Worm (Caenorhabditis elegans) whole organism, young adult: ENCODE results near the gene lin-31.

ENCODE experiments used
- B0019.2 ChIP-seq: fragments of 200-800 bp; sonication (Bioruptor generic); conservative IDR thresholded peaks from 2 replicates; pipeline ENCODE4 v1.3.6; 2022; ENCODE audit warnings: missing genetic modification reagents, missing genetic modification characterization, missing compliant biosample characterization
- B0336.3 ChIP-seq: fragments of 200-800 bp; sonication (Bioruptor generic); IDR thresholded peaks from 2 replicates; pipeline ENCODE4 v1.3.6; 2022; ENCODE audit warnings: missing genetic modification characterization, missing compliant biosample characterization
- C06A6.2 ChIP-seq: fragments of 200-800 bp; sonication (Bioruptor generic); conservative IDR thresholded peaks from 2 replicates; pipeline ENCODE4 v1.3.6; 2022; ENCODE audit warnings: missing genetic modification characterization, missing compliant biosample characterization
- C17E4.6 ChIP-seq: fragments of 200-800 bp; sonication (Bioruptor generic); IDR thresholded peaks from 2 replicates; pipeline ENCODE4 v1.3.6; 2022; ENCODE audit warnings: missing genetic modification reagents, missing genetic modification characterization, missing compliant biosample characterization
- F10E7.11 ChIP-seq: sonication (generic microtip); optimal IDR thresholded peaks from 2 replicates; lab custom pipeline; 2017; ENCODE audit warnings: mild to moderate bottlenecking, missing genetic modification characterization, moderate library complexity, missing compliant biosample characterization
- F22D6.2 ChIP-seq: sonication (generic microtip); optimal IDR thresholded peaks from 2 replicates; lab custom pipeline; 2016; ENCODE audit warnings: mild to moderate bottlenecking, missing genetic modification characterization, missing compliant biosample characterization
- F57C9.4 ChIP-seq: sonication (generic microtip); optimal IDR thresholded peaks from 2 replicates; lab custom pipeline; 2017; ENCODE audit warnings: mild to moderate bottlenecking, missing genetic modification characterization, missing compliant biosample characterization
- K12H6.12 ChIP-seq: fragments of 200-800 bp; sonication (Bioruptor generic); optimal IDR thresholded peaks from 2 replicates; lab custom pipeline; 2018; ENCODE audit warnings: mild to moderate bottlenecking, missing genetic modification characterization, missing compliant biosample characterization
- attf-5 ChIP-seq: fragments of 200-800 bp; sonication (Bioruptor generic); optimal IDR thresholded peaks from 2 replicates; lab custom pipeline; 2018; ENCODE audit warnings: mild to moderate bottlenecking, missing genetic modification characterization, missing compliant biosample characterization
- attf-6 ChIP-seq: fragments of 200-800 bp; sonication (Bioruptor generic); IDR thresholded peaks from 2 replicates; pipeline ENCODE4 v1.3.6; 2022; ENCODE audit warnings: missing genetic modification reagents, missing genetic modification characterization, missing compliant biosample characterization
- bed-1 ChIP-seq: fragments of 200-800 bp; sonication (Bioruptor generic); IDR thresholded peaks from 2 replicates; pipeline ENCODE4 v1.3.6; 2022; ENCODE audit warnings: missing genetic modification reagents, missing genetic modification characterization, missing compliant biosample characterization
- cebp-1 ChIP-seq, 2 experiments: fragments of 200-800 bp in 1 of 2; sonication (Bioruptor generic) in 1 of 2; sonication (generic microtip) in 1 of 2; IDR thresholded peaks in 1 of 2; optimal IDR thresholded peaks in 1 of 2; 2 replicates each; pipeline versions ENCODE4 v1.3.6 to Lab custom; 2017 to 2022; ENCODE audit warnings: missing compliant biosample characterization in 2 of 2, missing genetic modification characterization in 2 of 2, mild to moderate bottlenecking in 1 of 2, missing genetic modification reagents in 1 of 2, moderate library complexity in 1 of 2
- cebp-2 ChIP-seq: fragments of 200-800 bp; sonication (Bioruptor generic); IDR thresholded peaks from 2 replicates; pipeline ENCODE4 v1.3.6; 2022; ENCODE audit warnings: missing genetic modification characterization, missing compliant biosample characterization
- ceh-40 ChIP-seq: fragments of 200-800 bp; sonication (Bioruptor generic); IDR thresholded peaks from 2 replicates; pipeline ENCODE4 v1.3.6; 2022; ENCODE audit warnings: missing genetic modification characterization, missing compliant biosample characterization
- ceh-91 ChIP-seq: fragments of 200-800 bp; sonication (Bioruptor generic); IDR thresholded peaks from 2 replicates; pipeline ENCODE4 v1.3.6; 2022; ENCODE audit warnings: missing genetic modification reagents, missing genetic modification characterization, missing compliant biosample characterization
- efl-1 ChIP-seq: fragments of 150-350 bp; optimal IDR thresholded peaks from 2 replicates; lab custom pipeline; 2014; ENCODE audit warnings: missing biosample characterization, missing genetic modification reagents, missing genetic modification characterization
- egl-44 ChIP-seq: fragments of 200-800 bp; sonication (Bioruptor generic); IDR thresholded peaks from 2 replicates; pipeline ENCODE4 v1.3.6; 2022; ENCODE audit warnings: missing genetic modification reagents, missing genetic modification characterization, missing compliant biosample characterization
- ets-4 ChIP-seq: fragments of 200-800 bp; sonication (Bioruptor generic); optimal IDR thresholded peaks from 2 replicates; lab custom pipeline; 2018; ENCODE audit warnings: mild to moderate bottlenecking, missing genetic modification characterization, missing compliant biosample characterization
- him-1 ChIP-seq: sonication (generic microtip); optimal IDR thresholded peaks from 2 replicates; lab custom pipeline; 2016; ENCODE audit warnings: missing genotype, missing genetic modification reagents, missing genetic modification characterization, missing compliant biosample characterization
- hlh-12 ChIP-seq: sonication (generic microtip); optimal IDR thresholded peaks from 2 replicates; lab custom pipeline; 2016; ENCODE audit warnings: missing genetic modification characterization, missing compliant biosample characterization
- hmg-20 ChIP-seq: fragments of 200-800 bp; sonication (Bioruptor generic); IDR thresholded peaks from 2 replicates; pipeline ENCODE4 v1.3.6; 2022; ENCODE audit warnings: missing genetic modification reagents, missing genetic modification characterization, missing compliant biosample characterization
- hrde-1 ChIP-seq: sonication (generic microtip); optimal IDR thresholded peaks from 2 replicates; lab custom pipeline; 2016; ENCODE audit warnings: missing genetic modification characterization, mild to moderate bottlenecking, missing compliant biosample characterization, moderate library complexity, missing genotype, missing genetic modification reagents, borderline replicate concordance
- lin-26 ChIP-seq: fragments of 200-800 bp; sonication (Bioruptor generic); IDR thresholded peaks from 2 replicates; pipeline ENCODE4 v1.3.6; 2022; ENCODE audit warnings: missing genetic modification reagents, missing genetic modification characterization, missing compliant biosample characterization
- lin-40 ChIP-seq: sonication (generic microtip); optimal IDR thresholded peaks from 2 replicates; lab custom pipeline; 2016; ENCODE audit warnings: missing genetic modification characterization, mild to moderate bottlenecking, missing compliant biosample characterization, missing genotype, missing genetic modification reagents
- lir-1 ChIP-seq: fragments of 200-800 bp; sonication (Bioruptor generic); conservative IDR thresholded peaks from 2 replicates; pipeline ENCODE4 v1.3.6; 2022; ENCODE audit warnings: missing genetic modification reagents, missing genetic modification characterization, missing compliant biosample characterization
- madf-3 ChIP-seq: fragments of 200-800 bp; sonication (Bioruptor generic); IDR thresholded peaks from 2 replicates; pipeline ENCODE4 v1.3.6; 2022; ENCODE audit warnings: missing genetic modification reagents, missing genetic modification characterization, missing compliant biosample characterization
- mcd-1 ChIP-seq: fragments of 200-800 bp; sonication (Bioruptor generic); IDR thresholded peaks from 2 replicates; pipeline ENCODE4 v1.3.6; 2022; ENCODE audit warnings: missing genetic modification reagents, missing genetic modification characterization, missing compliant biosample characterization
- nfya-1 ChIP-seq: sonication (generic microtip); optimal IDR thresholded peaks from 2 replicates; lab custom pipeline; 2017; ENCODE audit warnings: antibody characterized with exemption, missing compliant biosample characterization, missing genetic modification characterization, borderline replicate concordance; ENCODE audit not compliant: insufficient read depth
- nfyb-1 ChIP-seq: fragments of 200-800 bp; sonication (Bioruptor generic); IDR thresholded peaks from 2 replicates; pipeline ENCODE4 v1.3.6; 2022; ENCODE audit warnings: missing genetic modification reagents, missing genetic modification characterization, missing compliant biosample characterization
- nhr-120 ChIP-seq: fragments of 200-800 bp; sonication (Bioruptor generic); IDR thresholded peaks from 2 replicates; pipeline ENCODE4 v1.3.6; 2022; ENCODE audit warnings: missing genetic modification characterization, missing compliant biosample characterization
- nhr-80 ChIP-seq: sonication (generic microtip); optimal IDR thresholded peaks from 2 replicates; lab custom pipeline; 2016; ENCODE audit warnings: missing genetic modification characterization, missing compliant biosample characterization
- pha-4 ChIP-seq: fragments of 150-350 bp; sonication (generic microtip); optimal IDR thresholded peaks from 2 replicates; lab custom pipeline; 2014; ENCODE audit warnings: missing biosample characterization, missing genetic modification reagents, missing genetic modification characterization
- rcor-1 ChIP-seq: fragments of 200-800 bp; sonication (Bioruptor generic); IDR thresholded peaks from 2 replicates; pipeline ENCODE4 v1.3.6; 2022; ENCODE audit warnings: missing genetic modification reagents, missing genetic modification characterization, missing compliant biosample characterization
- rec-8 ChIP-seq, 2 experiments: sonication (generic microtip); optimal IDR thresholded peaks; 2 replicates each; lab custom pipeline; 2016; ENCODE audit warnings: mild to moderate bottlenecking in 2 of 2, missing genetic modification characterization in 2 of 2, missing genetic modification reagents in 2 of 2, missing genotype in 2 of 2, missing biosample characterization in 1 of 2, missing compliant biosample characterization in 1 of 2, moderate library complexity in 1 of 2
- sdz-38 ChIP-seq: sonication (generic microtip); optimal IDR thresholded peaks from 2 replicates; lab custom pipeline; 2016; ENCODE audit warnings: missing genotype, missing genetic modification characterization, missing compliant biosample characterization
- sea-2 ChIP-seq: fragments of 200-800 bp; sonication (Bioruptor generic); IDR thresholded peaks from 2 replicates; pipeline ENCODE4 v1.3.6; 2022; ENCODE audit warnings: missing genetic modification characterization, missing compliant biosample characterization
- snpc-1.1 ChIP-seq: sonication (generic microtip); optimal IDR thresholded peaks from 2 replicates; lab custom pipeline; 2017; ENCODE audit warnings: missing genetic modification characterization, mild to moderate bottlenecking, missing compliant biosample characterization, antibody characterized with exemption, moderate library complexity, missing genotype, missing genetic modification reagents; ENCODE audit not compliant: insufficient read depth
- snpc-3.4 ChIP-seq: sonication (generic microtip); optimal IDR thresholded peaks from 2 replicates; lab custom pipeline; 2017; ENCODE audit warnings: missing genetic modification characterization, mild to moderate bottlenecking, missing compliant biosample characterization, antibody characterized with exemption, moderate library complexity, missing genotype, missing genetic modification reagents
- snpc-4 ChIP-seq, 5 experiments: fragments of 150-350 bp in 1 of 5; sonication (generic microtip) in 4 of 5; optimal IDR thresholded peaks; 2 replicates each; lab custom pipeline; 2014 to 2018; ENCODE audit warnings: missing genetic modification characterization in 5 of 5, missing biosample characterization in 3 of 5, antibody characterized with exemption in 2 of 5, mild to moderate bottlenecking in 2 of 5, missing compliant biosample characterization in 2 of 5, missing genotype in 2 of 5, moderate library complexity in 2 of 5, missing genetic modification reagents in 1 of 5
- tbp1 ChIP-seq: fragments of 200-800 bp; sonication (Bioruptor generic); optimal IDR thresholded peaks from 2 replicates; lab custom pipeline; 2018; ENCODE audit warnings: mild to moderate bottlenecking, missing genetic modification characterization, missing compliant biosample characterization
- tlf-1 ChIP-seq: fragments of 200-800 bp; sonication (Bioruptor generic); optimal IDR thresholded peaks from 2 replicates; lab custom pipeline; 2018; ENCODE audit warnings: mild to moderate bottlenecking, missing genetic modification characterization, missing compliant biosample characterization
- ztf-3 ChIP-seq: fragments of 200-800 bp; sonication (Bioruptor generic); optimal IDR thresholded peaks from 2 replicates; lab custom pipeline; 2018; ENCODE audit warnings: mild to moderate bottlenecking, missing genetic modification characterization, missing compliant biosample characterization

The lin-31 gene

ce11 chrII:3957455-3958212, 24.7 kb upstream of the lin-31 start:
- 0 out of 2 replicates have a peak, but pooled peaks have one; percentile 17 for TF ChIP-seq nfyb-1 (GFP tag; lab: Robert Waterston, UW)
- TF ChIP-seq ceh-91 (GFP tag; lab: Robert Waterston, UW), result no peak
- peak; percentile 52; the same call in 1 of the 2 replicates for TF ChIP-seq sea-2 (GFP tag; lab: Robert Waterston, UW)

- TF ChIP-seq C06A6.2 (GFP tag; lab: Robert Waterston, UW) (0 out of 2 replicates have a peak, but pooled peaks have one; percentile 17), K12H6.12 (tag; lab: Kevin White, UChicago) (peak; percentile 85), mcd-1 (GFP tag; lab: Robert Waterston, UW) (peak; percentile 31; the same call in 1 of the 2 replicates), tlf-1 (GFP tag; lab: Kevin White, UChicago) (no peak), nhr-120 (GFP tag; lab: Robert Waterston, UW) (no peak), ztf-3 (GFP tag; lab: Kevin White, UChicago) (no peak), him-1 (tag; lab: Kevin White, UChicago) (no peak), F10E7.11 (no peak), attf-5 (GFP tag; lab: Kevin White, UChicago) (peak; percentile 79), hmg-20 (GFP tag; lab: Robert Waterston, UW) (no peak), madf-3 (GFP tag; lab: Robert Waterston, UW) (no peak), cebp-1 (GFP tag; IDR thresholded peaks at IDR 0.05; lab: Robert Waterston, UW) (peak; percentile 30; the same call in 1 of the 2 replicates), cebp-1 (tag; optimal IDR thresholded peaks at IDR 0.05; lab: Kevin White, UChicago) (peak; percentile 78), nfya-1 (tag; lab: Kevin White, UChicago) (no peak), F22D6.2 (no peak), F57C9.4 (no peak), sdz-38 (tag; lab: Kevin White, UChicago) (no peak), snpc-1.1 (tag; lab: Kevin White, UChicago) (no peak), nhr-80 (tag; lab: Kevin White, UChicago) (peak; percentile 85), snpc-4 (GFP tag; optimal IDR thresholded peaks at IDR 0.05; lab: Kevin White, UChicago) (no peak), snpc-4 (tag; optimal IDR thresholded peaks at IDR 0.05; lab: Kevin White, UChicago) (peak in 3 of 4 experiments; percentile 24 to 48 (median 27)), tbp1 (GFP tag; lab: Kevin White, UChicago) (peak; percentile 38), lin-40 (peak; percentile 56), cebp-2 (GFP tag; lab: Robert Waterston, UW) (no peak), snpc-3.4 (tag; lab: Kevin White, UChicago) (no peak), hlh-12 (tag; lab: Kevin White, UChicago) (no peak), pha-4 (tag; lab: Kevin White, UChicago) (peak; percentile 50), C17E4.6 (GFP tag; lab: Robert Waterston, UW) (no peak), attf-6 (GFP tag; lab: Robert Waterston, UW) (no peak), egl-44 (GFP tag; lab: Robert Waterston, UW) (peak; percentile 45; the same call in 1 of the 2 replicates), B0336.3 (GFP tag; lab: Robert Waterston, UW) (peak; percentile 62; the same call in 1 of the 2 replicates), rcor-1 (GFP tag; lab: Robert Waterston, UW) (no peak), nfyb-1 (GFP tag; lab: Robert Waterston, UW) (peak; percentile 76; the same call in 1 of the 2 replicates), hrde-1 (no peak), lir-1 (peak; percentile 31; the same call in 1 of the 2 replicates), B0019.2 (GFP tag; lab: Robert Waterston, UW) (no peak), efl-1 (no peak), lin-26 (GFP tag; lab: Robert Waterston, UW) (no peak), bed-1 (GFP tag; lab: Robert Waterston, UW) (no peak), ceh-40 (GFP tag; lab: Robert Waterston, UW) (no peak), rec-8 (tag; optimal IDR thresholded peaks at IDR 0.05; lab: Kevin White, UChicago) (no peak), ets-4 (GFP tag; lab: Kevin White, UChicago) (no peak)
Observed at ce11 chrII:3958673-3959299, 23.6 kb upstream of the lin-31 start.
